Fruit fly (Drosophila melanogaster) ovary, adult (tissue): ENCODE measurements around the gene mgl.

Experiments used
- CG17801 ChIP-seq: fragments of 200-800 bp; optimal IDR thresholded peaks from 2 replicates; lab custom pipeline; 2019; ENCODE audit warnings: missing biosample characterization, mild to moderate bottlenecking, missing genetic modification characterization, moderate library complexity; ENCODE audit not compliant: partially characterized antibody

mgl gene

DNA sequence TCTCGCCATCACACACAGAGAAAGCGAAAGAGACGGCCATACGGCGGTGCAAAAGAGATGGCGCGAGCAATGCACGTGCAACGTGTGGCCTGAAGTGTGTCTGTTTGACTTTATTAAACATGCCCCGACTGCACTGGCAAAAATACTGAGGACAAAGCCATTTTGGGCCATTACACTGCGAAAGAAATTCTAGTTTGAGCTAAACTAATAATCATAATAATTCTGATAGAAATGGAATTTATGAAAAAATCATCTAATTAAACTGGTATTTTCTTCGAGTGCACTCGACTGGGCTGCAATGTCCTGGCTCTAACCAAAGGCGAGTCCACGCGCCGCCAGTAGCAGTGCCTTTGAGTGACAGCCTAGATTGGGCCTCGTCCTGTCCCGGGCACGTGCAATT lies 98.9 kb downstream of the mgl start:
- no peak for TF ChIP-seq CG17801 (GFP tag; lab: Kevin White, UChicago)

DNA sequence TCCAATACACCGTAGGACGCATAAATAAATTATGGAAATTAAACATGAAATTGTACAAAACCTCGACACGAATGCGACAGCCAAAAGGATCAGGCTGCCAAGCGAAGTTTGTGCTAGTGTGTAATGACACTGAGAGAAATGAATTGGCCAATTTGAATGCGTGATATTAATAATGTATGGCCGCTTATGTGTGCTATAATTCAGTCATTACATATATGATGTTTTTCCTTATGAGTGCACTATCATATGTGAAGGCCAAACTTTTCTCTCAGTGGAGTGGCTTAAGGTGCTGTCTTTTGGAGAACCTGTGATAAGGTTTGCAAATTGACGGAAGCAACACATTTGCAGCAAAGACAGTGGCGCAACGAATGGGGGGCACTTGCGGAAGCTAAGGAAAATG lies 100.1 kb downstream of the mgl start:
- TF ChIP-seq CG17801 (GFP tag; lab: Kevin White, UChicago) = no peak

DNA sequence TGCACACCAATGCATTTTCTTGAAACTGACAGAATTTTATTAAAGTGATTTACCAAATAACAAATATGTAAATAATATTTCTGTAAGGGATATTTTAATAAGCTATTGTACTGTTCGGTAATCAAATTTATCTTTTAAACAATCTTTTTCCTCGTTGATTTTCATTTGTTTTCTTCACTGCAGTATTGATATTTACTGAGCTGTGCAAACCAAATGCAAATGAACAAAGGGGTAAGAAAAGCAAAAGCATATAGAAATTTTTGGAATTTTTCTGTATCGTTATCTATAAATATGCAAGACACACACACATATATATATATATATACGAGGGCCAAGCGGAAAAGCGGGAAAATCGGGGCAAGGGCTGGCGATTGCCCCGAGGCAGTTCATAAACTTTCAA lies 105.0 kb downstream of the mgl start:
- TF ChIP-seq CG17801 (GFP tag; lab: Kevin White, UChicago) = no peak

DNA sequence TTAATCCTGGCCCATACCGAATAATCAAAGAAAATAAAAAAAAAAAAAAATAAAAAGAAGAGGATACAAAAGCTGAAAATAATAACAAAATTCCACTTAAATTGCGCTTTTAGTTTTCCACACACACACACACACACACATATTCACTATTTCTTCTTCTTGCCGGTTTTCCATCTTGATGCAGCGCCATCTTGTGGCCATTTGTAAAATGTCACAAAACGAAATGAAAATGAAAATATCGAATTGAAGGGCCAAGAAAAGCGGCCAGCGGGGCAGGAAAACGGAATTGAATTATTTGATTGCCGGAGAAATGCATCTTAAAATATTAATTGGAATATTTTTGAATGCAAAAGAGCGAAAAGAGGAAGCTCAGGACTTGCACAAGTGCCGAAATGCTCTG lies 105.6 kb downstream of the mgl start:
- no peak for TF ChIP-seq CG17801 (GFP tag; lab: Kevin White, UChicago)

DNA sequence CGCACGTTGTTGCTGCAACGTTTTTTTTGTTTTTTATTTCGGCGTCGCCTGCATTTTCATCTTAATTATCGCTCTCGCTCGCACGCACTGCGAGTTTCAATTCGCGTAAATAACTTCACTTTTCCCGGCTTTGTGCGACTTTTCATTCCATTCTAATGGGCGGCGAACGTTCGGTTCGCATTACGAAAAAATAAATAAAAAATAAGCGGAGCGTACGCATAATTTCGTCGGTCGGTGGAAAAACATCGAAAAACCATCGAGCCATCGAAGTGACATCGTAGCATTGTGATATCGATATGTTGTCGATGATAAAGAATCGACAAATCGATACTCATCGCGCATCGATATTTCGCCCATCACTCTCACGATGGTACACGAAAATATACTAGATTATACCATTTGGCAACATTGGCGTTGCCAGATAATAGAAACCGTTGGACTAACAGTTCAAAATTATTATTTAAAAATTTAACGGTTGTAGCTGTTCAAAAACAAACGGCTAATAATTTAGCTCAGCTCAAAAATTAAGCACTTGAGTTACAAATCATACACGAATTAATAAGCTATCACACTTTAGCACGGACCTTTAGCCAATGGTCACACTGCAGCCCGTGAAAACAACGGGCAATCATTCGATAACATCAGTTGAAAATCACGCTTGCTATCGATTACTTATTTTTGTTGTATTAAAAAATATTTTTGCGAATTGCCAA lies 143.8 kb downstream of the mgl start, which contains the start of the genes Zdhhc8 and BCL7-like:
Zdhhc8 (minus strand) TSS at position 232 of the 713 bp plus-strand sequence.
BCL7-like (plus strand) TSS at position 639 of the 713 bp plus-strand sequence.
- TF ChIP-seq CG17801 (GFP tag; lab: Kevin White, UChicago) = peak; percentile 5

dm6 chrX:9355193-9355995 lies 144.5 kb downstream of the mgl start:
- TF ChIP-seq CG17801 (GFP tag; lab: Kevin White, UChicago) = no peak

- TF ChIP-seq CG17801 (GFP tag; lab: Kevin White, UChicago) = no peak
These were observed 145.2 kb downstream of the mgl start for dm6 chrX:9354773-9355172.

dm6 chrX:9352112-9353096 lies 147.5 kb downstream of the mgl start:
- peak; percentile 29 for TF ChIP-seq CG17801 (GFP tag; lab: Kevin White, UChicago)

DNA sequence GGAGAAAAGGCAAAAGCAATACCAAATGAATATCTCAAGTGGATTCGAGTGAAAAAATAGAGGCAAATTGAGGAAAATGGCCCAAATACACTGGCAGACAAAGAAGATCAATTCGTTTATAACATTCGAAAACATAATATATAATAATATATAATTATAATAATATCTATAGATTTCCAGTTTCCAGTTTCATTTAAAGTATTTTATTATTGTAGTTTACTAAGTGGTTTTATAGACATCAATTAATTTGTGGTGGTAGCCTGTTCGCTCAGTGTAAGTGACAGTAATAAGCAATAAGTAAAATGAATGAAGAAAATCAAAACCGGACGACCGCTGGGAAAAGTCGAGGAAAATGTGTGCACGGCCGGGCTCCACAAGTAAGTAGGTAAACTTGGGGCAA lies 149.6 kb downstream of the mgl start:
- TF ChIP-seq CG17801 (GFP tag; lab: Kevin White, UChicago) = peak; percentile 12

dm6 chrX:9349224-9349623 lies 150.7 kb downstream of the mgl start:
- no peak for TF ChIP-seq CG17801 (GFP tag; lab: Kevin White, UChicago)

DNA sequence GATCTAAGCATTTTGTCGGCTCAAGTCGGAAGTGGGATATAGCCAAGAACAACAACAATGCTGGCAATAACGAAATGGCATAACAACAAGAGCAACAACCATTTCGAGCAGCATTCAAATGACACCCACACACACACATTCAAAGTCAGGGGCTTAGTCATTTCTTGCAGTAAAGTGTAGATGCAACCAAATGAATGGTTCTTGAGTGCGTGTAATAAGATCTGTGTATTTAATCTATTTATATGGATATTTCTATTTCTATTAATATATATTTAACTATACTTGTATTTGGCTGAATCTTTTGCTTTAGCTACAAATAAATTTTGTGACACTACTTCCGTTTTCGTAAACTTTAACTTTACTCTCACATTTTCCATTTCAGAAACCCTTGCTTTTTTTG lies 152.2 kb downstream of the mgl start:
- TF ChIP-seq CG17801 (GFP tag; lab: Kevin White, UChicago) = no peak

DNA sequence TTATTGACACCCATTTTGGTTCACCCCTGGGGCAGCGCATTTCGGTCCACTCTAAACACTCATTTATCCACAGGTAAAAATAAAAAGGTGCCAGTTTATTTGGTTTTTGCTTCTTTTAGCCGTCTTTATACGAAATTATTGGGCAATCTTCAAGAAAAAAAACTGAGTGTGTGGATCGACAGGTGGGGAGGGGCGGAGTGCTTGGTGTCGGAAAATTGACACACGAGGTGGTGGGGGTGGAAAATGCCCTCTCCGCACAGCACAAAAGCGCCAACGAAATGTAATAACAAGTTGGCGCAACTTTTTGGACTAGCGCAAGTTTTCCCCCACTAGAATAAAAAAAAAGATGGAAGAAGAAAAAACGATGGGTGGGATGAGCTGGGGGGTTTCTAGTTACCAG lies 154.4 kb downstream of the mgl start:
- TF ChIP-seq CG17801 (GFP tag; lab: Kevin White, UChicago) = no peak

DNA sequence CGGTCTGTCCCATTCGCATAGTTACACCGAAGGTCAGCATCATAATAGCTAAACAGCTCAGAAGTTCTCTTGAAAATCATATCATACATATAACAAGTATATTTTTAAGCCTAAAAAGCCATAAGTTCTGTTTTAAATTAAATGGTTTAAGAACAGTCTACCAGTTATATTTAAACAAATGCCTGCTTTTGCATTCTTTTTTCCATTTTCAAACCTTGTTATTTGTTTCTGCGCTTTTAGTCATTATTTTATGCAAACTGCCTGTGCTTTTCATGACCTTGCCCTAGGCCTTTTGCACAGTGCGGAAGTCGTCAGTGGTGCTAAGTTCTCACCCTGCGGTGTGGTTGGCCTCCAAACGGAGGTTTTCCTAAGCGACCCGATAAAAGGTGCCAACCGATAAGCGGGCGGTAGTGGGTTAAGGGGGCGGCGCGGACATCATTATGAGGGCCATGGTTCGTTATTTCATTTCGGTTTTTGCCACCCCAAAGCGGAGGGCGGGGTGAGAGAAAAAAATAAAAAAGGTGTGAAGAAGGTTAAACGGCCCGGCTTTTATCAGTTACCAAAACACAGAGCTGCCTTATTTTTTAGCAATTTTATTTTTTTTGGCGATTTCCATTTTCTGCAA lies 155.3 kb downstream of the mgl start:
- peak; percentile 66 for TF ChIP-seq CG17801 (GFP tag; lab: Kevin White, UChicago)
